Worm (Caenorhabditis elegans): Measurements from ENCODE around the gene srd-1.

Gene srd-1

DNA sequence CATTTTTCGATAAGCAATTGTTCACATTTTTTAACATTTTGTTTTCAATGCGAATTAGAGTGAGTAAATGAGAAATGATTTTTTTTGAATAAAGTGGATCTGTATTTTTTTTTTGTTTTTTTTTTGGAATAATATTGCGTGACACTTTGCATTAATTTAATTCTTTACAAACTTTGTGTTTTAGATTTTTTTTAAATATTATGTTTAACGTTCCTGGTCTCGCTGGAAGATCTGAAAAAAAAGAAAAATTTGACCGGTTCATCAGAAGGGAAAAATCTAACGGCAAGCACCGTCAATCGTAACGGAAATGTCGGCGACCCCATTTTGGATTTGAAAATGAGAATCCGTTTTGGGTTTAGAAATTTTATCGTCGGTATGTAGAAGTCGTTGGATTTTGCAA, 6.8 kb upstream of the srd-1 start, which contains the start of gene cdc-25.4:
cdc-25.4 (minus strand) TSS at position 101 of the 400 bp plus-strand sequence.
- TF ChIP-seq mml-1 (tag; optimal IDR thresholded peaks at IDR 0.05) (no peak), ceh-28 (tag; optimal IDR thresholded peaks at IDR 0.05) (no peak), daf-12 (tag; optimal IDR thresholded peaks at IDR 0.05) (no peak), snpc-4 (tag; optimal IDR thresholded peaks at IDR 0.05) (no peak), nhr-28 (tag; optimal IDR thresholded peaks at IDR 0.05) (no peak), nhr-12 (tag; optimal IDR thresholded peaks at IDR 0.05) (no peak), nfya-1 (tag; optimal IDR thresholded peaks at IDR 0.05; ENCODE audit: insufficient read depth) (no peak), nhr-76 (tag; optimal IDR thresholded peaks at IDR 0.05) (no peak), pqm-1 (tag; optimal IDR thresholded peaks at IDR 0.05) (no peak), ceh-82 (tag; optimal IDR thresholded peaks at IDR 0.05) (no peak), elt-3 (tag; optimal IDR thresholded peaks at IDR 0.05) (no peak), eor-1 (tag; optimal IDR thresholded peaks at IDR 0.05) (no peak), skn-1 (tag; optimal IDR thresholded peaks at IDR 0.05) (no peak), ztf-11 (tag; optimal IDR thresholded peaks at IDR 0.05) (no peak), sea-2 (GFP tag; optimal IDR thresholded peaks at IDR 0.05) (no peak), nhr-67 (tag; optimal IDR thresholded peaks at IDR 0.05) (no peak), egl-27 (tag; optimal IDR thresholded peaks at IDR 0.05) (no peak), ceh-16 (tag; optimal IDR thresholded peaks at IDR 0.05) (no peak), ceh-9 (tag; optimal IDR thresholded peaks at IDR 0.05) (no peak), lin-39 (tag; optimal IDR thresholded peaks at IDR 0.05) (no peak)

DNA sequence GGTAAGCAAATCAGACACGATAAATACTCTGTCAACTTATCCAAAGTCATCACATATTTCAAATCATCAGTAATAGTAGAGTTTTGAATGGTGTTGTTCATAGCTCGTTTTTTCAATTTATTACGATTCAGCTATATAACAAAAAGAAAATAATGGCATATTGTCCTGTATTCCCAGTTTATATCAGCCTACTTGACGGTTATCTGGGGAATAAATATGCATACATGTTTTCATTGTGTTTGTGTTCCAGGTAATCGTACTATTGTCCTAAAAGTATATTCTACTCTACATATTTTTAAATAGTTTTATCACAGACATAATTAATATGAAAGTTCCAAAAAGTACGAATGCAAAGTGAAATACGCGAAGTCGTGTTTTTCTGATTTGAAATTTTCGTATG, 5.3 kb upstream of the srd-1 start, which contains the start of gene srd-2:
srd-2 (minus strand) TSS at position 101 of the 400 bp plus-strand sequence.
- no peak for TF ChIP-seq eor-1 (tag; optimal IDR thresholded peaks at IDR 0.05)
- TF ChIP-seq pha-4 (tag; optimal IDR thresholded peaks at IDR 0.05), result no peak
- no peak for TF ChIP-seq ceh-82 (tag; optimal IDR thresholded peaks at IDR 0.05)
- TF ChIP-seq nhr-25 (tag; optimal IDR thresholded peaks at IDR 0.05), result no peak
- no peak for TF ChIP-seq nhr-12 (tag; optimal IDR thresholded peaks at IDR 0.05)
- TF ChIP-seq egl-5 (tag; optimal IDR thresholded peaks at IDR 0.05), result no peak
- TF ChIP-seq mdl-1 (tag; optimal IDR thresholded peaks at IDR 0.05), result no peak

DNA sequence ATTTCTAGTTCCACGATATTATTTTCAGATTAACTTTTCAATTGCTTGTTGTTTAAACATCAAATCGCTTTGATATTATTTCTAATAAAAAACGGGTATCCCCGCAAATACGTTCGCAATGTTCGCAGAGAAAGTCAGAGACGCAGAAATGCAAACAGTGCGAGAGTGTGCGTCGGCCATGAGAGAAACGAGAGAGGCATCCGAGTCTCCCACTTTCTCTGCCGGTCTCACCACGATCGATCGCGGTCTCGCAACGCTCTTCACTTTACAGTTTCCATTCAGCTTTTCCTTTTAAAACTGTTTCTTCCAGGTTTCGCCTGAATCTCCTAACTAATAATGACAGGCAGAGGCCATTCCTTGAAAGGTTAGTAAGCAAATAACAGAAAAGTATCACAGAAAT, 8.2 kb downstream of the srd-1 start, which contains the start of gene F33H1.4:
F33H1.4 (plus strand) TSS at position 311 of the 400 bp plus-strand sequence.
- TF ChIP-seq nfya-1 (tag; optimal IDR thresholded peaks at IDR 0.05; ENCODE audit: insufficient read depth) (no peak), jun-1 (tag; optimal IDR thresholded peaks at IDR 0.05) (peak; percentile 32), sea-2 (GFP tag; optimal IDR thresholded peaks at IDR 0.05) (no peak), nhr-25 (tag; optimal IDR thresholded peaks at IDR 0.05) (peak; percentile 71), mdl-1 (tag; optimal IDR thresholded peaks at IDR 0.05) (no peak), nhr-43 (tag; optimal IDR thresholded peaks at IDR 0.05; ENCODE audit: poor library complexity, severe bottlenecking) (peak; percentile 36), pha-4 (tag; optimal IDR thresholded peaks at IDR 0.05) (peak; percentile 84), fkh-2 (tag; optimal IDR thresholded peaks at IDR 0.05) (no peak), elt-1 (tag; optimal IDR thresholded peaks at IDR 0.05) (no peak), nhr-23 (tag; optimal IDR thresholded peaks at IDR 0.05) (peak; percentile 57), lin-15B (tag; optimal IDR thresholded peaks at IDR 0.05) (peak; percentile 97), elt-2 (tag; optimal IDR thresholded peaks at IDR 0.05) (peak; percentile 29), R02D3.7 (tag; optimal IDR thresholded peaks at IDR 0.05) (peak; percentile 58), skn-1 (tag; optimal IDR thresholded peaks at IDR 0.05) (no peak), ama-1 (optimal IDR thresholded peaks at IDR 0.05) (peak; percentile 68), egl-27 (tag; optimal IDR thresholded peaks at IDR 0.05) (no peak), lin-39 (tag; optimal IDR thresholded peaks at IDR 0.05) (no peak)

DNA sequence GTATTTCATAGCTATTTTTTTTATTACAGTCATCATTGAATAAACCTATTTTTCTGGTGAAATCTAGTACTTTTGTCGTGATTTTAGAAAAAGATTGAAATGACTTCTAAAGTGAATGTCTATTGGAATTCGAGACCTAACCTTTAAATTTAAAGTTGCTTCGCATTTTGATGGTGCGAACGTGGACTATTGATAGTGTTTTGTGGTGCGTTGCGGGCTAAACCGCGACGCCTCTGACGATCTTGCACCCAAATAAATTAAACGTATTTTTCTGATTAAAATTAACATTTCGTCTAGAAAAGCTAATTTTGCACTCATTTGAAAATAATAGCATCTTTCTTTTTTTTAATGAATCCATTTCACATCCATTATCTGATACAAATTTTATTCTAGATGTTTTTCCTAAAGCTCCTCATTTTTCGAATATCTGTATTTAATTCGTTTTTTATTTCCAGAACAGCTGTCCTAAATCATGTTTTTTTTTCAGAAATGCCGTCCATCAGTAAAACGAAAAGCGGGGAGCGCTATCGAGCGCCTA, 10.0 kb downstream of the srd-1 start, which contains the start of gene wbp-11:
wbp-11 (plus strand) TSS at position 488 of the 538 bp plus-strand sequence.
- TF ChIP-seq ceh-9 (tag; optimal IDR thresholded peaks at IDR 0.05) (no peak), egl-5 (tag; optimal IDR thresholded peaks at IDR 0.05) (no peak), ama-1 (optimal IDR thresholded peaks at IDR 0.05) (no peak), pqm-1 (tag; optimal IDR thresholded peaks at IDR 0.05) (no peak), fkh-10 (GFP tag; optimal IDR thresholded peaks at IDR 0.05) (no peak), skn-1 (tag; optimal IDR thresholded peaks at IDR 0.05) (no peak), nhr-23 (tag; optimal IDR thresholded peaks at IDR 0.05) (no peak), egl-27 (tag; optimal IDR thresholded peaks at IDR 0.05) (no peak), elt-3 (tag; optimal IDR thresholded peaks at IDR 0.05) (no peak), daf-12 (tag; optimal IDR thresholded peaks at IDR 0.05) (no peak), ceh-28 (tag; optimal IDR thresholded peaks at IDR 0.05) (no peak), ceh-16 (tag; optimal IDR thresholded peaks at IDR 0.05) (no peak), eor-1 (tag; optimal IDR thresholded peaks at IDR 0.05) (no peak), nhr-77 (tag; optimal IDR thresholded peaks at IDR 0.05) (no peak), nfya-1 (tag; optimal IDR thresholded peaks at IDR 0.05; ENCODE audit: insufficient read depth) (peak; percentile 47), lin-15B (tag; optimal IDR thresholded peaks at IDR 0.05) (peak; percentile 66), unc-39 (tag; optimal IDR thresholded peaks at IDR 0.05) (no peak), nhr-11 (tag; optimal IDR thresholded peaks at IDR 0.05) (no peak), mml-1 (tag; optimal IDR thresholded peaks at IDR 0.05) (no peak), nhr-25 (tag; optimal IDR thresholded peaks at IDR 0.05) (no peak), nhr-67 (tag; optimal IDR thresholded peaks at IDR 0.05) (no peak), hmg-11 (tag; optimal IDR thresholded peaks at IDR 0.05) (peak; percentile 10), nhr-28 (tag; optimal IDR thresholded peaks at IDR 0.05) (no peak), zag-1 (tag; optimal IDR thresholded peaks at IDR 0.05) (no peak), jun-1 (tag; optimal IDR thresholded peaks at IDR 0.05) (no peak), pha-4 (tag; optimal IDR thresholded peaks at IDR 0.05) (peak; percentile 69)
